Worm (Caenorhabditis elegans): ENCODE measurements around the gene ztf-14.

DNA sequence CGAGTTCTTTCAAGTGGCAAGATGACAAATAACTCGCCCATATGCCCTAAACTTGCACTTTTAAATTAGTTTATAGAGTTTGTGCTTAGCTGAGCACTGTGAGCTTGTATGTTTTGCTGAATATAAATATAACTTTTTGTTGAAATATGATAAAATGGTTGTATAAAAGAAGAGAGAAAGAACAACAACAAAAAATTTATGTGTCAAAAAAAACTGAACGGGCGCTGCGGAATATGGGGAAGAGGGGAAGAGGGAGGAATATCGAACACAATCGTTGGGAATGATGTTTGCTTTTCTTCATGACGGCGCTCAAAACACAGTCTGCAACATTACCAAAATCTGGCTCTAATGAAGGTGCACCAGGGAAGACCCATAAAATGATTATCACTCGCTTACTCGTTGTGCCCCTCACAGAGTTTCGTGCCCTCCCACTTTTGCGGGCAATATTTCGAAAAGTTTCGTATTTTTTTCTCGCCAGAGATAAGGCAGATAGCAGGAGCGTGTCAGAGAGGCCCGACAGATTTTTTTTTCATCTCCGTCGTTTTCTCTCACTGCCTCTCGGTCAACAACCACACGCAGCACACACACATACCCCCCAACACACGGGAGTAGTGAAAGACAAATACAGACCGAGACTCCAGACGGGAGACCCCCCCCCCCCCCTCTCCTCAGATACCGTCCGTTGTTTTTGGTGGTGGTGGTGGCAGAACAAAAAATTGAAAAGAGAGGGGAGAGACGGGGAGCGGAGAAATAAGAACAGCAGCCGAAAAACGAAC, 9.9 kb downstream of the ztf-14 start:
- no peak for TF ChIP-seq snpc-4 (tag; optimal IDR thresholded peaks at IDR 0.05)
- no peak for TF ChIP-seq mep-1 (tag; optimal IDR thresholded peaks at IDR 0.05)
- no peak for TF ChIP-seq nhr-76 (tag; optimal IDR thresholded peaks at IDR 0.05)
- no peak for TF ChIP-seq nhr-12 (tag; optimal IDR thresholded peaks at IDR 0.05)
- TF ChIP-seq unc-62 (GFP tag; optimal IDR thresholded peaks at IDR 0.05) = no peak
- TF ChIP-seq pha-4 (tag; optimal IDR thresholded peaks at IDR 0.05) = no peak
- TF ChIP-seq unc-39 (tag; optimal IDR thresholded peaks at IDR 0.05) = no peak
